Fruit fly (Drosophila melanogaster) whole organism, embryonic: ENCODE results near the gene Syx8.

Experiments
- Asciz ChIP-seq: fragments of 200-800 bp; sonication (Bioruptor generic); optimal IDR thresholded peaks from 2 replicates; lab custom pipeline; 2017; ENCODE audit warnings: missing biosample characterization, mild to moderate bottlenecking, missing genetic modification characterization, missing genetic modification reagents
- B-H1 ChIP-seq: fragments of 200-800 bp; sonication (Bioruptor generic); IDR thresholded peaks from 3 replicates; pipeline ENCODE4 v1.3.6; 2022; ENCODE audit warnings: missing biosample characterization, missing genetic modification characterization
- Bgb ChIP-seq: fragments of 200-800 bp; sonication (Bioruptor generic); IDR thresholded peaks from 2 replicates; pipeline ENCODE4 v1.3.6; 2022; ENCODE audit warnings: missing biosample characterization, missing genetic modification characterization; ENCODE audit not compliant: partially characterized antibody
- Blimp-1 ChIP-seq: fragments of 200-800 bp; sonication (Bioruptor generic); optimal IDR thresholded peaks from 3 replicates; lab custom pipeline; 2018; ENCODE audit warnings: missing biosample characterization, missing genetic modification characterization, mild to moderate bottlenecking, moderate library complexity, missing genetic modification reagents
- CG10366 ChIP-seq: fragments of 200-800 bp; sonication (Bioruptor generic); IDR thresholded peaks from 2 replicates; pipeline ENCODE4 v1.3.6; 2022; ENCODE audit warnings: missing biosample characterization, missing genetic modification characterization
- CG10565 ChIP-seq: fragments of 200-800 bp; sonication (Bioruptor generic); optimal IDR thresholded peaks from 3 replicates; lab custom pipeline; 2016; ENCODE audit warnings: missing biosample characterization, mild to moderate bottlenecking, missing genetic modification characterization
- CG10654 ChIP-seq: fragments of 200-800 bp; sonication (Bioruptor generic); optimal IDR thresholded peaks from 2 replicates; lab custom pipeline; 2016; ENCODE audit warnings: missing biosample characterization, missing genetic modification characterization
- CG11504 ChIP-seq: fragments of 200-800 bp; sonication (Bioruptor generic); optimal IDR thresholded peaks from 3 replicates; lab custom pipeline; 2019; ENCODE audit warnings: missing biosample characterization, mild to moderate bottlenecking, missing genetic modification characterization, moderate library complexity
- CG13624 ChIP-seq: fragments of 200-800 bp; sonication (Bioruptor generic); optimal IDR thresholded peaks from 2 replicates; lab custom pipeline; 2016; ENCODE audit warnings: missing biosample characterization, missing genetic modification characterization
- CG15073 ChIP-seq: fragments of 200-800 bp; sonication (Bioruptor generic); optimal IDR thresholded peaks from 2 replicates; lab custom pipeline; 2016; ENCODE audit warnings: missing biosample characterization, missing genetic modification characterization
- CG15696 ChIP-seq: fragments of 200-800 bp; sonication (Bioruptor generic); optimal IDR thresholded peaks from 2 replicates; lab custom pipeline; 2019; ENCODE audit warnings: missing biosample characterization, mild to moderate bottlenecking, missing genetic modification characterization, moderate library complexity
- CG2116 ChIP-seq: fragments of 200-800 bp; sonication (Bioruptor generic); optimal IDR thresholded peaks from 3 replicates; lab custom pipeline; 2018; ENCODE audit warnings: missing biosample characterization, mild to moderate bottlenecking, missing genetic modification characterization
- CG30403 ChIP-seq: fragments of 200-800 bp; sonication (Bioruptor generic); optimal IDR thresholded peaks from 3 replicates; lab custom pipeline; 2016; ENCODE audit warnings: missing biosample characterization, missing genetic modification characterization
- CG34422 ChIP-seq: fragments of 200-800 bp; sonication (Bioruptor generic); IDR thresholded peaks from 3 replicates; pipeline ENCODE4 v1.3.6; 2022; ENCODE audit warnings: missing biosample characterization, missing genetic modification characterization
- CG3726 ChIP-seq: fragments of 200-800 bp; sonication (Bioruptor generic); IDR thresholded peaks from 3 replicates; pipeline ENCODE4, ENCODE4 v1.3.6; 2022; ENCODE audit warnings: missing biosample characterization, missing genetic modification characterization
- CG4424 ChIP-seq: fragments of 200-800 bp; sonication (Bioruptor generic); optimal IDR thresholded peaks from 3 replicates; lab custom pipeline; 2016; ENCODE audit warnings: missing biosample characterization, missing genetic modification characterization
- CG7839 ChIP-seq: fragments of 200-800 bp; sonication (Bioruptor generic); optimal IDR thresholded peaks from 3 replicates; lab custom pipeline; 2018; ENCODE audit warnings: missing biosample characterization, mild to moderate bottlenecking, missing genetic modification characterization, moderate library complexity
- CG7928 ChIP-seq: fragments of 200-800 bp; sonication (Bioruptor generic); optimal IDR thresholded peaks from 2 replicates; lab custom pipeline; 2017; ENCODE audit warnings: missing biosample characterization, mild to moderate bottlenecking, missing genetic modification characterization
- CG9932 ChIP-seq: fragments of 200-800 bp; sonication (Bioruptor generic); IDR thresholded peaks from 2 replicates; pipeline ENCODE4 v1.3.6; 2022; ENCODE audit warnings: missing biosample characterization, missing genetic modification characterization
- Dek ChIP-seq: fragments of 200-800 bp; sonication (Bioruptor generic); optimal IDR thresholded peaks from 3 replicates; lab custom pipeline; 2019; ENCODE audit warnings: missing biosample characterization, mild to moderate bottlenecking, missing genetic modification characterization, moderate library complexity
- Fer2 ChIP-seq: fragments of 200-800 bp; sonication (Bioruptor generic); optimal IDR thresholded peaks from 2 replicates; lab custom pipeline; 2018; ENCODE audit warnings: missing biosample characterization, mild to moderate bottlenecking, missing genetic modification characterization, moderate library complexity
- Fer3 ChIP-seq: fragments of 200-800 bp; sonication (Bioruptor generic); optimal IDR thresholded peaks from 2 replicates; lab custom pipeline; 2018; ENCODE audit warnings: missing biosample characterization, mild to moderate bottlenecking, missing genetic modification characterization, moderate library complexity
- Lhr ChIP-seq: fragments of 200-800 bp; sonication (Bioruptor generic); optimal IDR thresholded peaks from 3 replicates; lab custom pipeline; 2017; ENCODE audit warnings: mild to moderate bottlenecking, missing biosample characterization, missing genetic modification reagents, missing genetic modification characterization
- Meics ChIP-seq: fragments of 200-800 bp; sonication (Bioruptor generic); optimal IDR thresholded peaks from 2 replicates; lab custom pipeline; 2017; ENCODE audit warnings: missing biosample characterization, mild to moderate bottlenecking, missing genetic modification characterization
- Taf1 ChIP-seq: fragments of 200-800 bp; sonication (Bioruptor generic); IDR thresholded peaks from 2 replicates; pipeline ENCODE4 v1.3.6; 2022; ENCODE audit warnings: missing biosample characterization, missing genetic modification characterization
- ase ChIP-seq: fragments of 200-800 bp; sonication (Bioruptor generic); IDR thresholded peaks from 3 replicates; pipeline ENCODE4 v1.3.6; 2022; ENCODE audit warnings: missing biosample characterization, missing genetic modification characterization
- bab2 ChIP-seq: fragments of 200-800 bp; sonication (Bioruptor generic); optimal IDR thresholded peaks from 2 replicates; lab custom pipeline; 2016; ENCODE audit warnings: missing biosample characterization, missing genetic modification characterization
- dmrt11E ChIP-seq: fragments of 200-800 bp; sonication (Bioruptor generic); optimal IDR thresholded peaks from 3 replicates; lab custom pipeline; 2018; ENCODE audit warnings: missing biosample characterization, mild to moderate bottlenecking, missing genetic modification characterization, moderate library complexity
- exex ChIP-seq: fragments of 200-800 bp; sonication (Bioruptor generic); optimal IDR thresholded peaks from 4 replicates; lab custom pipeline; 2018; ENCODE audit warnings: missing biosample characterization, mild to moderate bottlenecking, missing genetic modification characterization, moderate library complexity
- ftz-f1 ChIP-seq: fragments of 200-800 bp; sonication (Bioruptor generic); optimal IDR thresholded peaks from 2 replicates; lab custom pipeline; 2016; ENCODE audit warnings: missing biosample characterization, missing genetic modification characterization
- grn ChIP-seq: fragments of 200-800 bp; sonication (Bioruptor generic); optimal IDR thresholded peaks from 3 replicates; lab custom pipeline; 2017; ENCODE audit warnings: missing biosample characterization, missing genetic modification characterization
- gro ChIP-seq: fragments of 200-800 bp; sonication (Bioruptor generic); optimal IDR thresholded peaks from 2 replicates; lab custom pipeline; 2016; ENCODE audit warnings: missing biosample characterization, missing genetic modification characterization
- insv ChIP-seq, 2 experiments: fragments of 200-800 bp; sonication (Bioruptor generic); optimal IDR thresholded peaks; 3 replicates each; lab custom pipeline; 2016 to 2018; ENCODE audit warnings: missing biosample characterization in 2 of 2, missing genetic modification characterization in 2 of 2
- inv ChIP-seq: fragments of 200-800 bp; sonication (Bioruptor generic); IDR thresholded peaks from 2 replicates; pipeline ENCODE4 v1.3.6; 2022; ENCODE audit warnings: missing biosample characterization, missing genetic modification characterization; ENCODE audit not compliant: partially characterized antibody
- jumu ChIP-seq: fragments of 200-800 bp; sonication (Bioruptor generic); optimal IDR thresholded peaks from 3 replicates; lab custom pipeline; 2016; ENCODE audit warnings: missing biosample characterization, missing genetic modification characterization
- knrl ChIP-seq: fragments of 200-800 bp; sonication (Bioruptor generic); IDR thresholded peaks from 3 replicates; pipeline ENCODE4 v1.3.6; 2022; ENCODE audit warnings: missing biosample characterization, missing genetic modification characterization; ENCODE audit not compliant: partially characterized antibody
- nerfin-2 ChIP-seq: fragments of 200-800 bp; sonication (Bioruptor generic); IDR thresholded peaks from 2 replicates; pipeline ENCODE4 v1.3.6; 2022; ENCODE audit warnings: missing biosample characterization, missing genetic modification characterization; ENCODE audit not compliant: partially characterized antibody
- pan ChIP-seq, 4 experiments: fragments of >200 bp in 3 of 4; fragments of 200-800 bp in 1 of 4; sonication (Bioruptor generic) in 1 of 4; optimal IDR thresholded peaks in 3 of 4; IDR thresholded peaks in 1 of 4; 2 replicates each; pipeline versions ENCODE4 v1.3.6 to Lab custom; 2017 to 2022; ENCODE audit warnings: missing biosample characterization in 2 of 4, missing genetic modification characterization in 2 of 4, mixed read lengths in 1 of 4
- pb ChIP-seq: fragments of 200-800 bp; sonication (Bioruptor generic); optimal IDR thresholded peaks from 3 replicates; lab custom pipeline; 2016; ENCODE audit warnings: missing biosample characterization, missing genetic modification characterization
- prd ChIP-seq, 3 experiments: fragments of >200 bp in 2 of 3; fragments of 200-800 bp in 1 of 3; sonication (Bioruptor generic) in 1 of 3; optimal IDR thresholded peaks in 2 of 3; IDR thresholded peaks in 1 of 3; 2 replicates in 2 of 3; 3 replicates in 1 of 3; pipeline versions ENCODE4 v1.3.6 to Lab custom; 2017 to 2022; ENCODE audit warnings: missing biosample characterization in 1 of 3, missing genetic modification characterization in 1 of 3
- run ChIP-seq: fragments of 200-800 bp; sonication (Bioruptor generic); optimal IDR thresholded peaks from 3 replicates; lab custom pipeline; 2018; ENCODE audit warnings: missing biosample characterization, mild to moderate bottlenecking, missing genetic modification characterization
- sd ChIP-seq: fragments of 200-800 bp; sonication (Bioruptor generic); optimal IDR thresholded peaks from 3 replicates; lab custom pipeline; 2018; ENCODE audit warnings: missing biosample characterization, mild to moderate bottlenecking, missing genetic modification characterization, moderate library complexity
- shn ChIP-seq: fragments of 200-800 bp; sonication (Bioruptor generic); optimal IDR thresholded peaks from 3 replicates; lab custom pipeline; 2016; ENCODE audit warnings: missing biosample characterization, missing genetic modification characterization
- sna ChIP-seq: fragments of 200-800 bp; sonication (Bioruptor generic); IDR thresholded peaks from 2 replicates; pipeline ENCODE4 v1.3.6; 2022; ENCODE audit warnings: missing biosample characterization, missing genetic modification characterization; ENCODE audit not compliant: partially characterized antibody
- wdn ChIP-seq: fragments of 200-800 bp; sonication (Bioruptor generic); IDR thresholded peaks from 2 replicates; pipeline ENCODE4 v1.3.6; 2022; ENCODE audit warnings: missing biosample characterization, missing genetic modification characterization

Syx8 gene

DNA sequence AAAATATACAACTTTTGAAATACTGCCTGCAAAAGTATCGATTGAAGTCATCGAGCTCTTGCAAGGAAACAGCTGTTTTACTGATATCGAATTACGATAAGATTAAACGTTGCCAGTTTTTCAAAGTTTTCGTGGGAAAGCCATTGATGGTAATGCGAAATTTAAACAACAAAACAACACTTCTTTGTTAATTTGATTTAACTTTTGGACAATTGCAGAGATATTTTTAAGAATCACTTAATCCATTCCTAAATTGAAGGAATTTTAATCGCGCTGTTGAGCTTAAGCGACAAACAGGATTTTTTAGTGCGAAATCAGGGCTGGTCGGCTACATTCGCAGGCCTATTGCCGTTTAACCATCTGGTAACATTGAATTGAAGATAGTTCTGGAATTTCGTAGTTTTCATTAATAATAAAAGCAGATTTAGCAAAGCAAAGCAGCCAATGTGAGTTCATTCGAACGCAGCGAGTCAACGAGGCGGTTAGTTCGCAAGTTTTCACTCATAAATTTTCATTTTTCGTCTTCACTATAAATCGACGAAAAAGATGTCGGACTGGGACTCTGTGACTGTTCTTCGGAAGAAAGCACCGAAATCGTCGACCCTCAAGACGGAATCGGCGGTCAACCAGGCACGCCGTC is 12.4 kb downstream of the Syx8 start, which contains the start of gene mbf1 (continued):
- TF ChIP-seq CG7928 (GFP tag; lab: Kevin White, UChicago) (peak; percentile 19), bab2 (GFP tag; lab: Kevin White, UChicago) (peak; percentile 16), gro (GFP tag; lab: Kevin White, UChicago) (peak; percentile 48), knrl (GFP tag; lab: Robert Waterston, UW) (peak; percentile 51; the same call in 2 of the 3 replicates), CG2116 (GFP tag; lab: Kevin White, UChicago) (peak; percentile 82), Taf1 (no peak), CG11504 (tag; lab: Kevin White, UChicago) (peak; percentile 27), CG9932 (GFP tag; lab: Robert Waterston, UW) (peak; percentile 41; the same call in 1 of the 2 replicates), CG13624 (GFP tag; lab: Kevin White, UChicago) (peak; percentile 23), CG34422 (GFP tag; lab: Robert Waterston, UW) (peak; percentile 27; the same call in 1 of the 3 replicates), Bgb (GFP tag; lab: Robert Waterston, UW) (0 out of 2 replicates have a peak, but pooled peaks have one; percentile 28), sna (GFP tag; lab: Robert Waterston, UW) (peak; percentile 73), dmrt11E (tag; lab: Kevin White, UChicago) (peak; percentile 10)
- TF ChIP-seq, all 482 proteins: peak for 138

DNA sequence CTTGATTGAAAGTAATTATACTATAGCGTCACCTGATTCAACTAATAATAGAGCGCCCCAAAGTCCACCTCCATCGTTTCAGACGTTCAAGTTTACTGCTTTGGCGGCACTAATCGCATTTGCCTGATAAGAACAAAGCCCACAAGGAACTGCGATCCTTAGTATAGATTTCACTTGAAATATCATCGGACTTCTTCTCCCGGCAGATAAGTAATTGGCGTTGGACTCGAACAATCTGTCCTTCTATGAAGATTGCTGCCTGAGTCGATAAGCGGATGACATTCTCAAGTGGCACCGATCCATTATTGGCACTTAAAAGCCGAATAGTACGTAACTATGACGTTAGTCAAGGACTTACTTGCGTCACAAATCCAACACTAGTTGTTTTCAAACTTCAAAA is 13.6 kb downstream of the Syx8 start, which contains the start of gene Mipp1:
Gene Mipp1 (minus strand): TSS at position 101 of the 400 bp plus-strand sequence.
- TF ChIP-seq grn (GFP tag; lab: Kevin White, UChicago), result peak; percentile 33
- TF ChIP-seq exex, result peak; percentile 77

DNA sequence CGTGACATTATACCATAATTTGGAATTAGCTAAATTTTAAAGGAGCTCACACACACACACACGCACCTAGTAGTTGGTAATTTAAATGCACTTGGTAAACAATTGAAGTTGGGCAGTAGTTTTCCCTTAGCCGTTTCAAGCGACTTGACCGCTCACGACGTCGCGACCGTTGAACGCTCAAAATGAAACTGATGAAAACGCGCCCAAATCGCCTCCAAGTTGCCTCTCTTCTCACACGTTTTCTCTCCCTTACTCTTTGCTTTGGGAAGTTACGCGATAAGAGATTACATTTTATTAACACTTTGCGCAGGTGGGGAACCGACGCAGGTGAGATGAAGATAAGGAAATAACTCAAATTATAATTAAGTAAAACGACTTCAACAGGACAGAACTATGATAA is 14.6 kb downstream of the Syx8 start:
- TF ChIP-seq nerfin-2 (GFP tag; lab: Robert Waterston, UW) (no peak), Fer2 (no peak), pb (GFP tag; lab: Kevin White, UChicago) (no peak), CG10565 (no peak), Asciz (no peak), jumu (no peak), wdn (GFP tag; lab: Robert Waterston, UW) (no peak), insv (GFP tag; optimal IDR thresholded peaks at IDR 0.05; lab: Kevin White, UChicago) (no peak), B-H1 (GFP tag; lab: Robert Waterston, UW) (no peak), CG4424 (no peak), prd (optimal IDR thresholded peaks at IDR 0.05; lab: Kevin White, UChicago) (no peak), prd (GFP tag; IDR thresholded peaks at IDR 0.05; lab: Robert Waterston, UW) (no peak), inv (GFP tag; lab: Robert Waterston, UW) (0 out of 2 replicates have a peak, but pooled peaks have one; percentile 16), sd (peak; percentile 26), CG10366 (GFP tag; lab: Robert Waterston, UW) (no peak), Meics (no peak), Dek (tag; lab: Kevin White, UChicago) (no peak), Blimp-1 (no peak), CG10654 (no peak), shn (GFP tag; lab: Kevin White, UChicago) (no peak), CG15073 (GFP tag; lab: Kevin White, UChicago) (no peak), CG7839 (tag; lab: Kevin White, UChicago) (no peak), Lhr (GFP tag; lab: Kevin White, UChicago) (no peak), CG30403 (no peak), run (tag; lab: Kevin White, UChicago) (no peak), pan (optimal IDR thresholded peaks at IDR 0.05; lab: Kevin White, UChicago) (no peak), pan (GFP tag; optimal IDR thresholded peaks at IDR 0.05 in 1 of 2, IDR thresholded peaks at IDR 0.05 in 1 of 2) (no peak), ase (no peak), CG15696 (tag; lab: Kevin White, UChicago) (no peak), ftz-f1 (GFP tag; lab: Kevin White, UChicago) (no peak), CG3726 (GFP tag; lab: Robert Waterston, UW) (no peak), Fer3 (tag; lab: Kevin White, UChicago) (no peak)
